Fruit fly (Drosophila melanogaster) whole organism, adult: ENCODE measurements around the gene gdl-ORF39.

Experiments used
- CG14711 ChIP-seq: fragments of 200-800 bp; sonication (Bioruptor generic); optimal IDR thresholded peaks from 2 replicates; lab custom pipeline; 2018; ENCODE audit warnings: missing biosample characterization, mild to moderate bottlenecking, missing genetic modification characterization, moderate library complexity
- CG5204 ChIP-seq: fragments of 200-800 bp; sonication (Bioruptor generic); optimal IDR thresholded peaks from 2 replicates; lab custom pipeline; 2016; ENCODE audit warnings: missing biosample characterization, missing genetic modification characterization
- CG7101 ChIP-seq: fragments of 200-800 bp; sonication (Bioruptor generic); optimal IDR thresholded peaks from 2 replicates; lab custom pipeline; 2018; ENCODE audit warnings: missing biosample characterization, mild to moderate bottlenecking, missing genetic modification characterization, moderate library complexity
- Clk ChIP-seq: fragments of 200-800 bp; sonication (Bioruptor generic); optimal IDR thresholded peaks from 2 replicates; lab custom pipeline; 2017; ENCODE audit warnings: missing biosample characterization, missing genetic modification characterization
- Hr96 ChIP-seq: fragments of 200-800 bp; sonication (Bioruptor generic); optimal IDR thresholded peaks from 2 replicates; lab custom pipeline; 2016; ENCODE audit warnings: missing biosample characterization, missing genetic modification characterization
- kay ChIP-seq: fragments of 200-800 bp; sonication (Bioruptor generic); peaks from one replicate; lab custom pipeline; 2016; ENCODE audit warnings: missing biosample characterization, missing genetic modification characterization, borderline replicate concordance
- ovo ChIP-seq: fragments of 200-800 bp; sonication (Bioruptor generic); optimal IDR thresholded peaks from 2 replicates; lab custom pipeline; 2016; ENCODE audit warnings: missing biosample characterization, missing genetic modification characterization
- pad ChIP-seq: fragments of 200-800 bp; sonication (Bioruptor generic); optimal IDR thresholded peaks from 3 replicates; lab custom pipeline; 2017; ENCODE audit warnings: missing biosample characterization, missing genetic modification characterization, mild to moderate bottlenecking, moderate library complexity, missing genetic modification reagents
- tj ChIP-seq: fragments of 200-800 bp; sonication (Bioruptor generic); optimal IDR thresholded peaks from 3 replicates; lab custom pipeline; 2017; ENCODE audit warnings: missing biosample characterization, mild to moderate bottlenecking, missing genetic modification characterization, moderate library complexity
- toe ChIP-seq: fragments of 200-800 bp; sonication (Bioruptor generic); optimal IDR thresholded peaks from 2 replicates; lab custom pipeline; 2016; ENCODE audit warnings: missing biosample characterization, missing genetic modification characterization

- TF ChIP-seq tj (GFP tag; lab: Kevin White, UChicago) (no peak), kay (GFP tag; lab: Kevin White, UChicago) (no peak), toe (GFP tag; lab: Kevin White, UChicago) (no peak), CG5204 (GFP tag; lab: Kevin White, UChicago) (no peak), Clk (GFP tag; lab: Kevin White, UChicago) (no peak), CG7101 (tag; lab: Kevin White, UChicago) (no peak), pad (GFP tag; lab: Kevin White, UChicago) (no peak), Hr96 (no peak), ovo (GFP tag; lab: Kevin White, UChicago) (no peak), CG14711 (tag; lab: Kevin White, UChicago) (no peak)
Measured at dm6 chr3L:15497902-15498301, 11.3 kb upstream of the gdl-ORF39 start, which contains the start of gene CG7276.
